Worm (Caenorhabditis elegans) whole organism, late embryonic: ENCODE results near the gene fbxa-211.

Experiments used
- C08G9.2 ChIP-seq: sonication (generic microtip); optimal IDR thresholded peaks from 2 replicates; lab custom pipeline; 2016; ENCODE audit warnings: mild to moderate bottlenecking, missing genetic modification characterization, moderate library complexity, missing compliant biosample characterization
- K02D7.2 ChIP-seq: sonication (generic microtip); optimal IDR thresholded peaks from 2 replicates; lab custom pipeline; 2017; ENCODE audit warnings: mild to moderate bottlenecking, missing genetic modification characterization, missing compliant biosample characterization
- K09A11.1 ChIP-seq: sonication (generic microtip); optimal IDR thresholded peaks from 2 replicates; lab custom pipeline; 2017; ENCODE audit warnings: antibody characterized with exemption, mild to moderate bottlenecking, missing genetic modification characterization, missing compliant biosample characterization; ENCODE audit not compliant: insufficient read depth
- Y22D7AL.16 ChIP-seq: sonication (generic microtip); optimal IDR thresholded peaks from 2 replicates; lab custom pipeline; 2016; ENCODE audit warnings: missing genetic modification characterization, missing compliant biosample characterization
- ceh-18 ChIP-seq: sonication (generic microtip); optimal IDR thresholded peaks from 2 replicates; lab custom pipeline; 2016; ENCODE audit warnings: missing genetic modification characterization, missing compliant biosample characterization
- ceh-22 ChIP-seq: sonication (generic microtip); optimal IDR thresholded peaks from 2 replicates; lab custom pipeline; 2017; ENCODE audit warnings: missing biosample characterization, missing genetic modification characterization
- ceh-24 ChIP-seq: sonication (generic microtip); optimal IDR thresholded peaks from 2 replicates; lab custom pipeline; 2016; ENCODE audit warnings: mild to moderate bottlenecking, missing genetic modification characterization, missing compliant biosample characterization
- ceh-30 ChIP-seq: fragments of 150-350 bp; optimal IDR thresholded peaks from 2 replicates; lab custom pipeline; 2014; ENCODE audit warnings: missing biosample characterization, missing genetic modification characterization
- ceh-31 ChIP-seq: sonication (generic microtip); optimal IDR thresholded peaks from 2 replicates; lab custom pipeline; 2016; ENCODE audit warnings: missing genetic modification characterization, missing compliant biosample characterization
- ceh-34 ChIP-seq: sonication (generic microtip); optimal IDR thresholded peaks from 2 replicates; lab custom pipeline; 2016; ENCODE audit warnings: mild to moderate bottlenecking, missing genetic modification characterization, missing compliant biosample characterization
- ceh-48 ChIP-seq: sonication (generic microtip); optimal IDR thresholded peaks from 2 replicates; lab custom pipeline; 2016; ENCODE audit warnings: missing genetic modification characterization, inconsistent platforms, missing compliant biosample characterization
- dve-1 ChIP-seq: sonication (generic microtip); optimal IDR thresholded peaks from 2 replicates; lab custom pipeline; 2017; ENCODE audit warnings: antibody characterized with exemption, mild to moderate bottlenecking, missing genetic modification characterization, missing compliant biosample characterization
- elt-2 ChIP-seq: sonication (generic microtip); optimal IDR thresholded peaks from 2 replicates; lab custom pipeline; 2016; ENCODE audit warnings: missing genetic modification reagents, missing genetic modification characterization, missing compliant biosample characterization
- ets-4 ChIP-seq: sonication (generic microtip); optimal IDR thresholded peaks from 2 replicates; lab custom pipeline; 2016; ENCODE audit warnings: missing genetic modification characterization, missing compliant biosample characterization
- eyg-1 ChIP-seq: sonication (generic microtip); optimal IDR thresholded peaks from 2 replicates; lab custom pipeline; 2016; ENCODE audit warnings: missing genotype, missing genetic modification characterization, missing compliant biosample characterization
- fax-1 ChIP-seq: sonication (generic microtip); optimal IDR thresholded peaks from 2 replicates; lab custom pipeline; 2016; ENCODE audit warnings: missing genotype, missing genetic modification characterization, missing compliant biosample characterization
- fkh-10 ChIP-seq: fragments of 150-350 bp; optimal IDR thresholded peaks from 2 replicates; lab custom pipeline; 2014; ENCODE audit warnings: missing biosample characterization, missing genetic modification reagents, missing genetic modification characterization
- fkh-6 ChIP-seq: sonication (generic microtip); optimal IDR thresholded peaks from 2 replicates; lab custom pipeline; 2016; ENCODE audit warnings: missing genetic modification characterization, missing compliant biosample characterization
- hlh-13 ChIP-seq: fragments of 200-800 bp; sonication (Bioruptor generic); optimal IDR thresholded peaks from 2 replicates; lab custom pipeline; 2018; ENCODE audit warnings: mild to moderate bottlenecking, missing genetic modification characterization, missing compliant biosample characterization
- hlh-15 ChIP-seq: sonication (generic microtip); optimal IDR thresholded peaks from 2 replicates; lab custom pipeline; 2016; ENCODE audit warnings: missing genetic modification characterization, missing compliant biosample characterization
- hlh-30 ChIP-seq: sonication (generic microtip); optimal IDR thresholded peaks from 2 replicates; lab custom pipeline; 2017; ENCODE audit warnings: antibody characterized with exemption, missing genetic modification characterization, missing compliant biosample characterization; ENCODE audit not compliant: insufficient read depth
- hlh-8 ChIP-seq: sonication (generic microtip); optimal IDR thresholded peaks from 2 replicates; lab custom pipeline; 2016; ENCODE audit warnings: missing genotype, missing genetic modification characterization, missing compliant biosample characterization
- lin-11 ChIP-seq: fragments of 200-800 bp; sonication (Bioruptor generic); optimal IDR thresholded peaks from 2 replicates; lab custom pipeline; 2018; ENCODE audit warnings: mild to moderate bottlenecking, missing genetic modification characterization, missing compliant biosample characterization
- madf-2 ChIP-seq: sonication (generic microtip); optimal IDR thresholded peaks from 2 replicates; lab custom pipeline; 2017; ENCODE audit warnings: missing genetic modification characterization, missing compliant biosample characterization
- nfya-1 ChIP-seq: sonication (generic microtip); optimal IDR thresholded peaks from 2 replicates; lab custom pipeline; 2017; ENCODE audit warnings: missing genetic modification characterization, mild to moderate bottlenecking, missing compliant biosample characterization, antibody characterized with exemption, moderate library complexity
- nhr-232 ChIP-seq: sonication (generic microtip); optimal IDR thresholded peaks from 2 replicates; lab custom pipeline; 2016; ENCODE audit warnings: missing genetic modification characterization, missing compliant biosample characterization
- odd-2 ChIP-seq: sonication (generic microtip); optimal IDR thresholded peaks from 2 replicates; lab custom pipeline; 2017; ENCODE audit warnings: antibody characterized with exemption, mild to moderate bottlenecking, missing genetic modification characterization, missing compliant biosample characterization
- pag-3 ChIP-seq: sonication (generic microtip); optimal IDR thresholded peaks from 2 replicates; lab custom pipeline; 2016; ENCODE audit warnings: missing compliant biosample characterization, missing genetic modification characterization, borderline replicate concordance
- pax-1 ChIP-seq: fragments of 150-350 bp; optimal IDR thresholded peaks from 2 replicates; lab custom pipeline; 2014; ENCODE audit warnings: missing biosample characterization, missing genetic modification characterization
- pha-2 ChIP-seq: sonication (generic microtip); optimal IDR thresholded peaks from 2 replicates; lab custom pipeline; 2017; ENCODE audit warnings: mild to moderate bottlenecking, missing genetic modification characterization, missing compliant biosample characterization
- pqm-1 ChIP-seq: sonication (generic microtip); optimal IDR thresholded peaks from 2 replicates; lab custom pipeline; 2016; ENCODE audit warnings: missing genetic modification characterization, missing compliant biosample characterization
- rnt-1 ChIP-seq: sonication (generic microtip); optimal IDR thresholded peaks from 2 replicates; lab custom pipeline; 2016; ENCODE audit warnings: missing genetic modification characterization, missing compliant biosample characterization
- sdc-2 ChIP-seq: sonication (generic microtip); optimal IDR thresholded peaks from 2 replicates; lab custom pipeline; 2016; ENCODE audit warnings: missing genotype, missing genetic modification characterization, missing compliant biosample characterization
- sox-4 ChIP-seq: sonication (generic microtip); optimal IDR thresholded peaks from 2 replicates; lab custom pipeline; 2017; ENCODE audit warnings: mild to moderate bottlenecking, missing genetic modification characterization, inconsistent platforms, missing compliant biosample characterization
- tbx-2 ChIP-seq: sonication (generic microtip); optimal IDR thresholded peaks from 2 replicates; lab custom pipeline; 2016; ENCODE audit warnings: missing genetic modification characterization, missing compliant biosample characterization
- ttx-3 ChIP-seq: sonication (generic microtip); optimal IDR thresholded peaks from 2 replicates; lab custom pipeline; 2016; ENCODE audit warnings: missing genetic modification reagents, missing genetic modification characterization, missing compliant biosample characterization
- unc-42 ChIP-seq: sonication (generic microtip); optimal IDR thresholded peaks from 2 replicates; lab custom pipeline; 2016; ENCODE audit warnings: missing genotype, missing genetic modification characterization, missing compliant biosample characterization
- unc-55 ChIP-seq: sonication (generic microtip); optimal IDR thresholded peaks from 2 replicates; lab custom pipeline; 2017; ENCODE audit warnings: missing biosample characterization, missing genetic modification reagents, missing genetic modification characterization
- unc-86 ChIP-seq: sonication (generic microtip); optimal IDR thresholded peaks from 2 replicates; lab custom pipeline; 2016; ENCODE audit warnings: missing genetic modification characterization, missing compliant biosample characterization
- zip-5 ChIP-seq: sonication (generic microtip); optimal IDR thresholded peaks from 2 replicates; lab custom pipeline; 2016; ENCODE audit warnings: missing genetic modification characterization, missing compliant biosample characterization

fbxa-211 gene

DNA sequence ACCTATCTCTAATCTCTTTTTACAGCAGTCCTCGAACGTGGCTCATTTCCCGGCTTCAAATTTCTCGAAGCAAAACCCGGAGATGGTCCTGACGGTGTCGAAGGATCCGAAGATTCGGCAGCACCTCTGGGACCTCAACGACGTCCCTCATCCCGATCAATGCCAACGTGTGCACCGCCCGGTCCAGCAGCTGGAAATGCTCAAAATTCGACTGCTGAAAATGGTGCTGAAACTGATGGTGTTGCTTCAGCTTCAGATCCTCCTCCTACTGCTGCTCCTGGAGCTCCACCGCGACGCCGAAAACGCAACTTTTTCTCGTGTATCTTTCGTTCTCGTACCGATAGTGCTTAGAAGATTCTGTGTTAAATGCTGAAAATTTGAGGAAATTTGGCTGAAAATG lies 21.3 kb upstream of the fbxa-211 start:
- no peak for TF ChIP-seq K02D7.2 (tag; lab: Kevin White, UChicago)
- TF ChIP-seq ets-4 (tag; lab: Kevin White, UChicago), result no peak
- TF ChIP-seq Y22D7AL.16, result no peak
- no peak for TF ChIP-seq hlh-8
- TF ChIP-seq ceh-18 (tag; lab: Kevin White, UChicago), result no peak
- no peak for TF ChIP-seq hlh-15 (tag; lab: Kevin White, UChicago)
- no peak for TF ChIP-seq ceh-22

DNA sequence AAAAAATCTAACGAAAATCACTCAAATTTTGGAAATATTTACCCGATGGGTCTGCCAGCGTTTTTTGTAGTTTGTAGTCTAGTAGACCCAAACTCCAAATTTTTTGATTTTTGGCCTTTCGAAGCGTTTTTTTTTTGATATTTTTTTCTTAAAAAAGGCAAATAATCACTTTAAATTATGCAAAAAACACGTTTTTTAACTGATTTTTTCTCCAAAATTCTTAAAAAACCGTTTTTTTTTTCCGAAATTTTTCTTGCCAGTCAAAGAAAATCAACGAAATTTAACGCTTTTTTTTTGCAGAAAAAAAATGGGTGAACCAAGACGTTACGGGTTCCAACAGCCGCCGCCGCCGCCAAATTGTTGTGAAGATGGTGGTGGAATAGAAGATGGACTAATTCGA lies 19.4 kb upstream of the fbxa-211 start, which contains the start of gene Y37H2A.1:
TSS of gene Y37H2A.1 (plus strand) at position 301 of the 400 bp plus-strand sequence.
- TF ChIP-seq elt-2 (no peak), nhr-232 (tag; lab: Kevin White, UChicago) (no peak), sox-4 (tag; lab: Kevin White, UChicago) (no peak), zip-5 (no peak), pag-3 (tag; lab: Kevin White, UChicago) (no peak), ceh-18 (tag; lab: Kevin White, UChicago) (no peak), ceh-24 (tag; lab: Kevin White, UChicago) (no peak), ceh-31 (tag; lab: Kevin White, UChicago) (no peak), tbx-2 (no peak), madf-2 (tag; lab: Kevin White, UChicago) (no peak), hlh-30 (tag; lab: Kevin White, UChicago) (no peak), fax-1 (tag; lab: Kevin White, UChicago) (no peak), Y22D7AL.16 (no peak), nfya-1 (tag; lab: Kevin White, UChicago) (no peak), unc-55 (GFP tag; lab: Kevin White, UChicago) (no peak)
- TF ChIP-seq, all 69 proteins: peak for 0

DNA sequence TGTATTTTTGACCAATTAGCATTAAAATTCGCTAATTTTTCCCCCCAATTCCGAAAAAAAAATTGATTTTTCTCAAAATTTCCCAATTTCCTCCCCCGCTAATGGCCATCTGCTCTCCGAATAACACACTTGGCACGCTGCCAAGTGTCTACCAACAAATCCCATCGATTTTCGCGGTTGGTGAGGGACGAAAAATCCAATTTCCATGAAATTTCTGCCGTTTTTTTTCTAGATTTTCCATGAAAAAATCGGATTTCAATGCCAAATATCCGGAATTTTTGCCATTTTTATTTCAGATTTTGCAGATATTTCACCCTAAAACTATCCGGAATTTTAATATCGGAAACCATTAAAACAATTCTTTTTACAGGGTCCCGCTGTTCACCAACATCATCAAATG lies 17.9 kb upstream of the fbxa-211 start:
- no peak for TF ChIP-seq sox-4 (tag; lab: Kevin White, UChicago)
- TF ChIP-seq C08G9.2 (tag; lab: Kevin White, UChicago), result no peak
- TF ChIP-seq unc-42 (tag; lab: Kevin White, UChicago), result no peak
- no peak for TF ChIP-seq dve-1
- TF ChIP-seq elt-2, result no peak
- TF ChIP-seq odd-2 (tag; lab: Kevin White, UChicago), result no peak
- no peak for TF ChIP-seq pqm-1 (tag; lab: Kevin White, UChicago)
- TF ChIP-seq zip-5, result no peak
- TF ChIP-seq pax-1 (tag; lab: Kevin White, UChicago), result no peak
- no peak for TF ChIP-seq unc-55 (GFP tag; lab: Kevin White, UChicago)
- no peak for TF ChIP-seq ceh-30 (tag; lab: Kevin White, UChicago)
- no peak for TF ChIP-seq eyg-1
- no peak for TF ChIP-seq hlh-8
- TF ChIP-seq pag-3 (tag; lab: Kevin White, UChicago), result no peak
- TF ChIP-seq, all 69 proteins: peak for 0

ce11 chrV:18123639-18124038 lies 3.7 kb upstream of the fbxa-211 start, which contains the start of gene fbxa-107:
TSS of gene fbxa-107 (plus strand) at chrV:18123939.
- TF ChIP-seq ets-4 (tag; lab: Kevin White, UChicago) (no peak), ceh-34 (tag; lab: Kevin White, UChicago) (no peak), ceh-22 (no peak), hlh-13 (GFP tag; lab: Kevin White, UChicago) (no peak), K09A11.1 (no peak), ceh-18 (tag; lab: Kevin White, UChicago) (no peak), hlh-15 (tag; lab: Kevin White, UChicago) (no peak), rnt-1 (tag; lab: Kevin White, UChicago) (no peak), ttx-3 (tag; lab: Kevin White, UChicago) (no peak), fkh-10 (GFP tag; lab: Kevin White, UChicago) (no peak), pha-2 (tag; lab: Kevin White, UChicago) (no peak), lin-11 (no peak), sdc-2 (no peak), unc-86 (tag; lab: Kevin White, UChicago) (no peak), fkh-6 (tag; lab: Kevin White, UChicago) (no peak), Y22D7AL.16 (no peak), pax-1 (tag; lab: Kevin White, UChicago) (no peak), ceh-48 (tag; lab: Kevin White, UChicago) (no peak)
